Fruit fly (Drosophila melanogaster) S2 (cell line): ENCODE data around the gene Hmgcr.

ENCODE experiments used
- CG8478 ChIP-seq: fragments of >200 bp; optimal IDR thresholded peaks from 2 replicates; lab custom pipeline; 2018
- CTCF ChIP-seq, 2 experiments: fragments of >200 bp; optimal IDR thresholded peaks; 2 replicates each; lab custom pipeline; 2018

- TF ChIP-seq CTCF (optimal IDR thresholded peaks at IDR 0.05; lab: Kevin White, UChicago) = no peak
- no peak for TF ChIP-seq CG8478 (lab: Kevin White, UChicago)
Observed at dm6 chr3R:23732990-23733512, at the start of gene Hmgcr, which contains the start of gene Rpn9.
